Worm (Caenorhabditis elegans): ENCODE data around the gene C08E3.13.

- no peak for TF ChIP-seq sptf-1 (tag; optimal IDR thresholded peaks at IDR 0.05)
- TF ChIP-seq elt-1 (tag; optimal IDR thresholded peaks at IDR 0.05; ENCODE audit: borderline replicate concordance, insufficient read depth) = no peak
Measured at ce11 chrII:1606079-1606478, 26.0 kb downstream of the C08E3.13 start, which contains the start of gene bath-33.

All from whole organism, mixed stage, embryonic.